Worm (Caenorhabditis elegans): ENCODE measurements around the gene nhr-222.

DNA sequence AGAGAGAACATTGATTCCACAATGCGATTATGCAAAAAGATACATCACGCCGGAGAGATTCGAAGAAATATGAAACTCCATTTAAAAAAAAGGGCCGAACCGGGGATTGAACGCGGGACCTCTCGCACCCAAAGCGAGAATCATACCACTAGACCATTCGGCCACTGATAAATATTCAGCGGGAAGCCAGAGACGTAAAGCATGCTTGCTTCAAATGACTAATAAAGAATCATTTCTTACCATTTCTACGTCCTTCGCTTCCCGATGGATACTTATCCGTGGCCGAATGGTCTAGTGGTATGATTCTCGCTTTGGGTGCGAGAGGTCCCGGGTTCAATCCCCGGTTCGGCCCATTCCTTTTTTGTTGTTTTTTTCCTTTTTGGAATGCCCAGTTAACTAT is 45.0 kb upstream of the nhr-222 start:
- TF ChIP-seq flt-1 (GFP tag; IDR thresholded peaks at IDR 0.05) (no peak), ref-1 (GFP tag; conservative IDR thresholded peaks at IDR 0.05) (no peak), tab-1 (GFP tag; IDR thresholded peaks at IDR 0.05) (no peak), ztf-23 (GFP tag; IDR thresholded peaks at IDR 0.05) (no peak)
